Comparison of ENCODE assay signal across 5 worm cellular contexts in genomic region chrX:3235358-3235816, ce11.
TF ChIP-seq lines count a peak whose summit lies in the region.

TSS of gene F28B4.3 (minus strand) at chrX:3235408.

TF ChIP-seq in whole organism, L1 larva, 84 proteins besides CTCF, POLR2A, EP300 and RAD21:
- TF ChIP-seq C34B4.2 (tag; optimal IDR thresholded peaks at IDR 0.05; lab: Kevin White, UChicago) (no peak), zag-1 (tag; optimal IDR thresholded peaks at IDR 0.05; lab: Kevin White, UChicago) (no peak), Y116A8C.19 (tag; optimal IDR thresholded peaks at IDR 0.05; lab: Kevin White, UChicago; ENCODE audit: borderline replicate concordance) (no peak), pqm-1 (tag; optimal IDR thresholded peaks at IDR 0.05; lab: Kevin White, UChicago) (peak; percentile 75), unc-98 (GFP tag; IDR thresholded peaks at IDR 0.05; lab: Robert Waterston, UW) (no peak), nhr-20 (tag; optimal IDR thresholded peaks at IDR 0.05; lab: Kevin White, UChicago) (peak; percentile 2), nhr-11 (tag; optimal IDR thresholded peaks at IDR 0.05; lab: Kevin White, UChicago) (no peak), mab-9 (GFP tag; IDR thresholded peaks at IDR 0.05; lab: Robert Waterston, UW) (no peak), jun-1 (tag; optimal IDR thresholded peaks at IDR 0.05; lab: Kevin White, UChicago) (peak; percentile 25), elt-2 (tag; optimal IDR thresholded peaks at IDR 0.05; lab: Kevin White, UChicago) (peak; percentile 88), sox-4 (tag; optimal IDR thresholded peaks at IDR 0.05; lab: Kevin White, UChicago) (no peak)
TF ChIP-seq in whole organism, L1 larva: peak in this region for 4.

TF ChIP-seq in whole organism, L2 larva, 48 proteins besides CTCF, POLR2A, EP300 and RAD21:
- TF ChIP-seq aly-2 (tag; optimal IDR thresholded peaks at IDR 0.05; lab: Kevin White, UChicago) (no peak), skn-1 (tag; optimal IDR thresholded peaks at IDR 0.05; lab: Kevin White, UChicago) (no peak), egl-27 (tag; optimal IDR thresholded peaks at IDR 0.05; lab: Kevin White, UChicago) (no peak), nhr-77 (tag; optimal IDR thresholded peaks at IDR 0.05; lab: Kevin White, UChicago) (no peak), fos-1 (tag; optimal IDR thresholded peaks at IDR 0.05; lab: Kevin White, UChicago) (peak; percentile 95), ceh-82 (tag; optimal IDR thresholded peaks at IDR 0.05; lab: Kevin White, UChicago) (no peak), crh-2 (tag; optimal IDR thresholded peaks at IDR 0.05; lab: Kevin White, UChicago) (peak; percentile 85), elt-3 (tag; optimal IDR thresholded peaks at IDR 0.05; lab: Kevin White, UChicago) (no peak), sma-9 (GFP tag; optimal IDR thresholded peaks at IDR 0.05; lab: Kevin White, UChicago) (peak; percentile 72), sma-9 (tag; optimal IDR thresholded peaks at IDR 0.05; lab: Kevin White, UChicago) (no peak)

TF ChIP-seq in whole organism, L3 larva, 47 proteins besides CTCF, POLR2A, EP300 and RAD21:
- TF ChIP-seq fkh-10 (GFP tag; optimal IDR thresholded peaks at IDR 0.05; lab: Kevin White, UChicago) (no peak), nhr-11 (tag; optimal IDR thresholded peaks at IDR 0.05; lab: Kevin White, UChicago) (no peak), nhr-28 (tag; optimal IDR thresholded peaks at IDR 0.05; lab: Kevin White, UChicago) (no peak), egl-27 (tag; optimal IDR thresholded peaks at IDR 0.05; lab: Kevin White, UChicago) (no peak), nhr-76 (tag; optimal IDR thresholded peaks at IDR 0.05; lab: Kevin White, UChicago) (no peak), ztf-11 (tag; optimal IDR thresholded peaks at IDR 0.05; lab: Kevin White, UChicago) (no peak), sea-2 (GFP tag; optimal IDR thresholded peaks at IDR 0.05; lab: Kevin White, UChicago) (no peak), ceh-16 (tag; optimal IDR thresholded peaks at IDR 0.05; lab: Kevin White, UChicago) (no peak), snpc-4 (tag; optimal IDR thresholded peaks at IDR 0.05; lab: Kevin White, UChicago) (no peak), jun-1 (tag; optimal IDR thresholded peaks at IDR 0.05; lab: Kevin White, UChicago) (peak; percentile 41), elt-2 (tag; optimal IDR thresholded peaks at IDR 0.05; lab: Kevin White, UChicago) (peak; percentile 95), R02D3.7 (tag; optimal IDR thresholded peaks at IDR 0.05; lab: Kevin White, UChicago) (no peak), fkh-2 (tag; optimal IDR thresholded peaks at IDR 0.05; lab: Kevin White, UChicago) (no peak), nhr-23 (tag; optimal IDR thresholded peaks at IDR 0.05; lab: Kevin White, UChicago) (no peak), pqm-1 (tag; optimal IDR thresholded peaks at IDR 0.05; lab: Kevin White, UChicago) (peak; percentile 92)

TF ChIP-seq in whole organism, L4 larva, 104 proteins besides CTCF, POLR2A, EP300 and RAD21 (continues in another document):
- TF ChIP-seq nhr-10 (tag; optimal IDR thresholded peaks at IDR 0.05; lab: Kevin White, UChicago) (no peak), nhr-102 (tag; optimal IDR thresholded peaks at IDR 0.05; lab: Kevin White, UChicago) (peak; percentile 4), mxl-2 (GFP tag; conservative IDR thresholded peaks at IDR 0.05; lab: Robert Waterston, UW) (no peak), fkh-10 (GFP tag; optimal IDR thresholded peaks at IDR 0.05; lab: Kevin White, UChicago) (no peak), ztf-11 (tag; optimal IDR thresholded peaks at IDR 0.05; lab: Kevin White, UChicago) (no peak), lin-1 (GFP tag; IDR thresholded peaks at IDR 0.05; lab: Robert Waterston, UW) (peak; percentile 41; the same call in 1 of the 2 replicates), vab-7 (GFP tag; IDR thresholded peaks at IDR 0.05; lab: Robert Waterston, UW) (no peak), hif-1 (tag; optimal IDR thresholded peaks at IDR 0.05; lab: Kevin White, UChicago) (no peak), snpc-1.2 (GFP tag; IDR thresholded peaks at IDR 0.05; lab: Robert Waterston, UW) (no peak), jun-1 (tag; optimal IDR thresholded peaks at IDR 0.05; lab: Kevin White, UChicago) (peak; percentile 26), nhr-237 (tag; optimal IDR thresholded peaks at IDR 0.05; lab: Kevin White, UChicago) (no peak), nhr-11 (tag; optimal IDR thresholded peaks at IDR 0.05; lab: Kevin White, UChicago) (no peak), aly-2 (tag; optimal IDR thresholded peaks at IDR 0.05; lab: Kevin White, UChicago) (no peak), sdz-12 (GFP tag; optimal IDR thresholded peaks at IDR 0.05; lab: Kevin White, UChicago) (no peak), nhr-48 (tag; optimal IDR thresholded peaks at IDR 0.05; lab: Kevin White, UChicago) (no peak), cey-2 (tag; optimal IDR thresholded peaks at IDR 0.05; lab: Kevin White, UChicago; ENCODE audit: borderline replicate concordance, insufficient read depth) (no peak), lin-38 (GFP tag; IDR thresholded peaks at IDR 0.05; lab: Robert Waterston, UW) (no peak), daf-16 (GFP tag; optimal IDR thresholded peaks at IDR 0.05; lab: Kevin White, UChicago) (no peak), daf-16 (tag; optimal IDR thresholded peaks at IDR 0.05; lab: Kevin White, UChicago) (peak; percentile 37), lin-15B (tag; optimal IDR thresholded peaks at IDR 0.05; lab: Kevin White, UChicago) (no peak), lir-3 (tag; optimal IDR thresholded peaks at IDR 0.05; lab: Kevin White, UChicago) (no peak), ztf-7 (tag; optimal IDR thresholded peaks at IDR 0.05; lab: Kevin White, UChicago) (no peak), gei-8 (GFP tag; optimal IDR thresholded peaks at IDR 0.05; lab: Kevin White, UChicago) (no peak), zag-1 (tag; optimal IDR thresholded peaks at IDR 0.05; lab: Kevin White, UChicago) (no peak), unc-39 (tag; optimal IDR thresholded peaks at IDR 0.05; lab: Kevin White, UChicago) (no peak), dve-1 (tag; optimal IDR thresholded peaks at IDR 0.05; lab: Kevin White, UChicago; ENCODE audit: insufficient read depth) (peak; percentile 75), mdt-29 (GFP tag; IDR thresholded peaks at IDR 0.05; lab: Robert Waterston, UW) (no peak), Y75B8A.6 (GFP tag; IDR thresholded peaks at IDR 0.05; lab: Robert Waterston, UW) (no peak), dmd-9 (GFP tag; IDR thresholded peaks at IDR 0.05; lab: Robert Waterston, UW) (no peak), nhr-42 (GFP tag; IDR thresholded peaks at IDR 0.05; lab: Robert Waterston, UW) (no peak), snpc-4 (tag; optimal IDR thresholded peaks at IDR 0.05; lab: Kevin White, UChicago) (no peak), T26A8.4 (GFP tag; IDR thresholded peaks at IDR 0.05; lab: Robert Waterston, UW) (no peak)

TF ChIP-seq in whole organism, young adult, 124 proteins besides CTCF, POLR2A, EP300 and RAD21:
- TF ChIP-seq madf-3 (GFP tag; IDR thresholded peaks at IDR 0.05; lab: Robert Waterston, UW), result no peak
- TF ChIP-seq nhr-80 (tag; optimal IDR thresholded peaks at IDR 0.05; lab: Kevin White, UChicago), result peak; percentile 96
- 0 out of 2 replicates have a peak, but pooled peaks have one; percentile 27 for TF ChIP-seq dox-1 (GFP tag; IDR thresholded peaks at IDR 0.05; lab: Robert Waterston, UW)
- TF ChIP-seq pbrm-1 (GFP tag; IDR thresholded peaks at IDR 0.05; lab: Robert Waterston, UW), result no peak
- TF ChIP-seq hsf-1 (GFP tag; IDR thresholded peaks at IDR 0.05; lab: Robert Waterston, UW), result no peak
- peak; percentile 54 for TF ChIP-seq ets-4 (GFP tag; optimal IDR thresholded peaks at IDR 0.05; lab: Kevin White, UChicago)
- no peak for TF ChIP-seq tbp1 (GFP tag; optimal IDR thresholded peaks at IDR 0.05; lab: Kevin White, UChicago)
- no peak for TF ChIP-seq unc-62 (GFP tag; optimal IDR thresholded peaks at IDR 0.05; lab: Kevin White, UChicago)
- no peak for TF ChIP-seq egl-44 (GFP tag; IDR thresholded peaks at IDR 0.05; lab: Robert Waterston, UW)
- peak; percentile 78 for TF ChIP-seq repo-1 (tag; optimal IDR thresholded peaks at IDR 0.05; lab: Kevin White, UChicago)
